Fruit fly (Drosophila melanogaster) whole organism, embryonic: ENCODE data around the gene CG7094.

Source experiments
- CG2678 ChIP-seq: fragments of 200-800 bp; sonication (Bioruptor generic); optimal IDR thresholded peaks from 3 replicates; lab custom pipeline; 2019; ENCODE audit warnings: missing biosample characterization, mild to moderate bottlenecking, missing genetic modification characterization, moderate library complexity
- CG3838 ChIP-seq: fragments of 200-800 bp; sonication (Bioruptor generic); optimal IDR thresholded peaks from 3 replicates; lab custom pipeline; 2016; ENCODE audit warnings: missing biosample characterization, missing genetic modification characterization
- CG4854 ChIP-seq: fragments of 200-800 bp; sonication (Bioruptor generic); optimal IDR thresholded peaks from 2 replicates; lab custom pipeline; 2016; ENCODE audit warnings: missing biosample characterization, missing genetic modification characterization, inconsistent platforms
- Ets65A ChIP-seq: fragments of 200-800 bp; sonication (Bioruptor generic); peaks from one replicate; lab custom pipeline; 2016; ENCODE audit warnings: missing biosample characterization, missing genetic modification characterization
- lmd ChIP-seq: fragments of 200-800 bp; sonication (Bioruptor generic); IDR thresholded peaks from 2 replicates; pipeline ENCODE4 v1.3.6; 2022; ENCODE audit warnings: missing biosample characterization, missing genetic modification characterization

DNA sequence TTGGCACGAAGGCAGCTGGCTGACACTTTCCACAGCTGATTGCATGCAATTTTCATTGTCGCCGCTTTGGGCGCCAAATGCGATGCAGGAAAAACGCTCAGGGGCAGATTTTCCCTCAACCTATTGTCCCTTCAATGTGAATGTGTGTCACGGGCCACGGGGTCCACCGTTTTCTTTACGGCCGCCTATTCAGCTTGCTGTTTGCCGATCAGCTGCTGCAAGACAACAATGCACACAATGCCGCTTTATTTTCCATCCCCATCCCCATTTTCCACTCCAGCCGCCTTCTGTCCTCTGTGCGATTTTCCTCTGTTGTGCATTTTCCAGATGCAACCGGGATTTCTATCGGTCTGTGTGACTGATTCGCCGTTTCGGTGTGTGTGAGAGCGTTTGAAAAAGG, 9.1 kb upstream of the CG7094 start:
- TF ChIP-seq Ets65A (GFP tag; lab: Kevin White, UChicago): no peak
- TF ChIP-seq lmd (GFP tag; lab: Robert Waterston, UW): peak; percentile 12; the same call in 1 of the 2 replicates
- TF ChIP-seq CG2678 (tag; lab: Kevin White, UChicago): no peak
- no peak for TF ChIP-seq CG4854 (GFP tag; lab: Kevin White, UChicago)
- no peak for TF ChIP-seq CG3838
